Fruit fly (Drosophila melanogaster) whole organism, embryonic: ENCODE results near the gene CG3348.

Source experiments
- Atf-2 ChIP-seq: fragments of 200-800 bp; sonication (Bioruptor generic); optimal IDR thresholded peaks from 2 replicates; lab custom pipeline; 2016; ENCODE audit warnings: missing biosample characterization, missing genetic modification characterization
- BtbVII ChIP-seq: fragments of 200-800 bp; sonication (Bioruptor generic); optimal IDR thresholded peaks from 3 replicates; lab custom pipeline; 2017; ENCODE audit warnings: missing biosample characterization, mild to moderate bottlenecking, missing genetic modification characterization
- Bteb2 ChIP-seq: fragments of 200-800 bp; sonication (Bioruptor generic); optimal IDR thresholded peaks from 2 replicates; lab custom pipeline; 2016; ENCODE audit warnings: missing biosample characterization, missing genetic modification characterization
- CG10267 ChIP-seq: fragments of 200-800 bp; sonication (Bioruptor generic); optimal IDR thresholded peaks from 2 replicates; lab custom pipeline; 2018; ENCODE audit warnings: missing biosample characterization, mild to moderate bottlenecking, missing genetic modification characterization, moderate library complexity
- CG11085 ChIP-seq: fragments of 200-800 bp; sonication (Bioruptor generic); IDR thresholded peaks from 2 replicates; pipeline ENCODE4 v1.3.6; 2022; ENCODE audit warnings: missing biosample characterization, missing genetic modification characterization
- CG11093 ChIP-seq: fragments of 200-800 bp; sonication (Bioruptor generic); IDR thresholded peaks from 3 replicates; pipeline ENCODE4 v1.3.6; 2022; ENCODE audit warnings: missing biosample characterization, missing genetic modification characterization
- CG12071 ChIP-seq: fragments of 200-800 bp; sonication (Bioruptor generic); optimal IDR thresholded peaks from 3 replicates; lab custom pipeline; 2018; ENCODE audit warnings: missing biosample characterization, mild to moderate bottlenecking, missing genetic modification characterization
- CG12104 ChIP-seq: fragments of 200-800 bp; sonication (Bioruptor generic); optimal IDR thresholded peaks from 3 replicates; lab custom pipeline; 2016; ENCODE audit warnings: missing biosample characterization, missing genetic modification characterization
- CG14441 ChIP-seq: fragments of 200-800 bp; sonication (Bioruptor generic); IDR thresholded peaks from 2 replicates; pipeline ENCODE4 v1.3.6; 2022; ENCODE audit warnings: missing biosample characterization, missing genetic modification characterization
- CG1647 ChIP-seq: fragments of 200-800 bp; sonication (Bioruptor generic); optimal IDR thresholded peaks from 3 replicates; lab custom pipeline; 2016; ENCODE audit warnings: missing biosample characterization, missing genetic modification characterization
- CG17802 ChIP-seq: fragments of 200-800 bp; sonication (Bioruptor generic); optimal IDR thresholded peaks from 2 replicates; lab custom pipeline; 2018; ENCODE audit warnings: missing biosample characterization, mild to moderate bottlenecking, missing genetic modification characterization, moderate library complexity
- CG18619 ChIP-seq: fragments of 200-800 bp; sonication (Bioruptor generic); optimal IDR thresholded peaks from 3 replicates; lab custom pipeline; 2017; ENCODE audit warnings: missing biosample characterization, mild to moderate bottlenecking, missing genetic modification characterization
- CG2116 ChIP-seq: fragments of 200-800 bp; sonication (Bioruptor generic); optimal IDR thresholded peaks from 3 replicates; lab custom pipeline; 2018; ENCODE audit warnings: missing biosample characterization, mild to moderate bottlenecking, missing genetic modification characterization
- CG30403 ChIP-seq: fragments of 200-800 bp; sonication (Bioruptor generic); optimal IDR thresholded peaks from 3 replicates; lab custom pipeline; 2016; ENCODE audit warnings: missing biosample characterization, missing genetic modification characterization
- CG4282 ChIP-seq: fragments of 200-800 bp; sonication (Bioruptor generic); optimal IDR thresholded peaks from 2 replicates; lab custom pipeline; 2016; ENCODE audit warnings: missing biosample characterization, missing genetic modification characterization
- CG4424 ChIP-seq: fragments of 200-800 bp; sonication (Bioruptor generic); optimal IDR thresholded peaks from 3 replicates; lab custom pipeline; 2016; ENCODE audit warnings: missing biosample characterization, missing genetic modification characterization
- CG6813 ChIP-seq: fragments of 200-800 bp; sonication (Bioruptor generic); optimal IDR thresholded peaks from 2 replicates; lab custom pipeline; 2017; ENCODE audit warnings: missing biosample characterization, missing genetic modification characterization, mild to moderate bottlenecking, moderate library complexity, missing genetic modification reagents
- CG7839 ChIP-seq: fragments of 200-800 bp; sonication (Bioruptor generic); optimal IDR thresholded peaks from 3 replicates; lab custom pipeline; 2018; ENCODE audit warnings: missing biosample characterization, mild to moderate bottlenecking, missing genetic modification characterization, moderate library complexity
- CG7963 ChIP-seq: fragments of 200-800 bp; sonication (Bioruptor generic); IDR thresholded peaks from 3 replicates; pipeline ENCODE4 v1.3.6; 2022; ENCODE audit warnings: missing biosample characterization, missing genetic modification characterization; ENCODE audit not compliant: partially characterized antibody
- CG9609 ChIP-seq: fragments of 200-800 bp; sonication (Bioruptor generic); optimal IDR thresholded peaks from 3 replicates; lab custom pipeline; 2016; ENCODE audit warnings: missing biosample characterization, missing genetic modification characterization
- CTCF ChIP-seq: fragments of 200-800 bp; sonication (Bioruptor generic); optimal IDR thresholded peaks from 2 replicates; lab custom pipeline; 2017; ENCODE audit warnings: missing biosample characterization, mild to moderate bottlenecking, missing genetic modification characterization, moderate library complexity
- Camta ChIP-seq: fragments of 200-800 bp; sonication (Bioruptor generic); optimal IDR thresholded peaks from 2 replicates; lab custom pipeline; 2016; ENCODE audit warnings: missing biosample characterization, missing genetic modification characterization
- Dip2 ChIP-seq: fragments of 200-800 bp; sonication (Bioruptor generic); IDR thresholded peaks from 2 replicates; pipeline ENCODE4 v1.3.6; 2022; ENCODE audit warnings: missing biosample characterization, missing genetic modification characterization
- HLHmδ ChIP-seq: fragments of 200-800 bp; sonication (Bioruptor generic); optimal IDR thresholded peaks from 2 replicates; lab custom pipeline; 2018; ENCODE audit warnings: missing biosample characterization, mild to moderate bottlenecking, missing genetic modification characterization, moderate library complexity
- Lhr ChIP-seq: fragments of 200-800 bp; sonication (Bioruptor generic); optimal IDR thresholded peaks from 3 replicates; lab custom pipeline; 2017; ENCODE audit warnings: mild to moderate bottlenecking, missing biosample characterization, missing genetic modification reagents, missing genetic modification characterization
- Meics ChIP-seq: fragments of 200-800 bp; sonication (Bioruptor generic); optimal IDR thresholded peaks from 2 replicates; lab custom pipeline; 2017; ENCODE audit warnings: missing biosample characterization, mild to moderate bottlenecking, missing genetic modification characterization
- Rfx ChIP-seq: fragments of 200-800 bp; sonication (Bioruptor generic); IDR thresholded peaks from 2 replicates; pipeline ENCODE4 v1.3.6; 2022; ENCODE audit warnings: missing biosample characterization, missing genetic modification characterization
- Sox102F ChIP-seq: fragments of 200-800 bp; sonication (Bioruptor generic); optimal IDR thresholded peaks from 2 replicates; lab custom pipeline; 2018; ENCODE audit warnings: missing biosample characterization, mild to moderate bottlenecking, missing genetic modification characterization, moderate library complexity
- Sry-δ ChIP-seq: fragments of 200-800 bp; sonication (Bioruptor generic); optimal IDR thresholded peaks from 2 replicates; lab custom pipeline; 2016; ENCODE audit warnings: missing biosample characterization, missing genetic modification characterization
- Tbp ChIP-seq: fragments of >200 bp; optimal IDR thresholded peaks from 2 replicates; lab custom pipeline; 2018; ENCODE audit warnings: missing biosample characterization, missing genetic modification characterization
- Vsx1 ChIP-seq: fragments of 200-800 bp; sonication (Bioruptor generic); optimal IDR thresholded peaks from 2 replicates; lab custom pipeline; 2017; ENCODE audit warnings: missing biosample characterization, mild to moderate bottlenecking, missing genetic modification characterization, missing genetic modification reagents
- ab ChIP-seq: fragments of 200-800 bp; sonication (Bioruptor generic); optimal IDR thresholded peaks from 2 replicates; lab custom pipeline; 2016; ENCODE audit warnings: missing biosample characterization, missing genetic modification characterization
- abd-A ChIP-seq: fragments of 200-800 bp; sonication (Bioruptor generic); optimal IDR thresholded peaks from 3 replicates; lab custom pipeline; 2019; ENCODE audit warnings: missing biosample characterization, mild to moderate bottlenecking, missing genetic modification characterization, moderate library complexity
- cg ChIP-seq: fragments of 200-800 bp; sonication (Bioruptor generic); optimal IDR thresholded peaks from 3 replicates; lab custom pipeline; 2019; ENCODE audit warnings: missing biosample characterization, mild to moderate bottlenecking, missing genetic modification characterization, moderate library complexity
- corto ChIP-seq: fragments of 200-800 bp; sonication (Bioruptor generic); optimal IDR thresholded peaks from 2 replicates; lab custom pipeline; 2016; ENCODE audit warnings: missing biosample characterization, mild to moderate bottlenecking, missing genetic modification characterization, moderate library complexity
- ems ChIP-seq: fragments of 200-800 bp; sonication (Bioruptor generic); optimal IDR thresholded peaks from 3 replicates; lab custom pipeline; 2016; ENCODE audit warnings: missing biosample characterization, missing genetic modification characterization
- ftz-f1 ChIP-seq: fragments of 200-800 bp; sonication (Bioruptor generic); optimal IDR thresholded peaks from 2 replicates; lab custom pipeline; 2016; ENCODE audit warnings: missing biosample characterization, missing genetic modification characterization
- gro ChIP-seq: fragments of 200-800 bp; sonication (Bioruptor generic); optimal IDR thresholded peaks from 2 replicates; lab custom pipeline; 2016; ENCODE audit warnings: missing biosample characterization, missing genetic modification characterization
- jigr1 ChIP-seq: fragments of 200-800 bp; sonication (Bioruptor generic); IDR thresholded peaks from 3 replicates; pipeline ENCODE4 v1.3.6; 2022; ENCODE audit warnings: missing biosample characterization, missing genetic modification characterization
- maf-S ChIP-seq: fragments of 200-800 bp; sonication (Bioruptor generic); optimal IDR thresholded peaks from 2 replicates; lab custom pipeline; 2016; ENCODE audit warnings: missing biosample characterization, missing genetic modification characterization
- mam ChIP-seq: fragments of 200-800 bp; sonication (Bioruptor generic); optimal IDR thresholded peaks from 3 replicates; lab custom pipeline; 2016; ENCODE audit warnings: missing biosample characterization, missing genetic modification characterization
- oc ChIP-seq: fragments of 200-800 bp; sonication (Bioruptor generic); optimal IDR thresholded peaks from 2 replicates; lab custom pipeline; 2018; ENCODE audit warnings: missing biosample characterization, mild to moderate bottlenecking, missing genetic modification characterization, moderate library complexity
- pfk ChIP-seq: fragments of 200-800 bp; sonication (Bioruptor generic); optimal IDR thresholded peaks from 2 replicates; lab custom pipeline; 2018; ENCODE audit warnings: missing biosample characterization, mild to moderate bottlenecking, missing genetic modification characterization, moderate library complexity
- pho ChIP-seq: fragments of 200-800 bp; sonication (Bioruptor generic); optimal IDR thresholded peaks from 2 replicates; lab custom pipeline; 2016; ENCODE audit warnings: missing biosample characterization, missing genetic modification characterization
- sc ChIP-seq, 3 experiments: fragments of >200 bp in 2 of 3; fragments of 200-800 bp in 1 of 3; sonication (Bioruptor generic) in 1 of 3; optimal IDR thresholded peaks; 2 replicates in 2 of 3; 3 replicates in 1 of 3; lab custom pipeline; 2017; ENCODE audit warnings: mild to moderate bottlenecking in 1 of 3, missing biosample characterization in 1 of 3, missing genetic modification characterization in 1 of 3, missing genetic modification reagents in 1 of 3
- sens ChIP-seq: fragments of 200-800 bp; sonication (Bioruptor generic); peaks from one replicate; lab custom pipeline; 2016; ENCODE audit warnings: missing biosample characterization, missing genetic modification characterization
- sima ChIP-seq: fragments of 200-800 bp; sonication (Bioruptor generic); optimal IDR thresholded peaks from 2 replicates; lab custom pipeline; 2016; ENCODE audit warnings: missing biosample characterization, missing genetic modification characterization
- sqz ChIP-seq: fragments of 200-800 bp; sonication (Bioruptor generic); optimal IDR thresholded peaks from 3 replicates; lab custom pipeline; 2018; ENCODE audit warnings: missing biosample characterization, mild to moderate bottlenecking, missing genetic modification characterization
- toy ChIP-seq: fragments of 200-800 bp; sonication (Bioruptor generic); IDR thresholded peaks from 2 replicates; pipeline ENCODE4 v1.3.6; 2022; ENCODE audit warnings: missing biosample characterization, missing genetic modification characterization
- zf30C ChIP-seq: fragments of 200-800 bp; sonication (Bioruptor generic); optimal IDR thresholded peaks from 3 replicates; lab custom pipeline; 2018; ENCODE audit warnings: missing biosample characterization, mild to moderate bottlenecking, missing genetic modification characterization

The CG3348 gene

DNA sequence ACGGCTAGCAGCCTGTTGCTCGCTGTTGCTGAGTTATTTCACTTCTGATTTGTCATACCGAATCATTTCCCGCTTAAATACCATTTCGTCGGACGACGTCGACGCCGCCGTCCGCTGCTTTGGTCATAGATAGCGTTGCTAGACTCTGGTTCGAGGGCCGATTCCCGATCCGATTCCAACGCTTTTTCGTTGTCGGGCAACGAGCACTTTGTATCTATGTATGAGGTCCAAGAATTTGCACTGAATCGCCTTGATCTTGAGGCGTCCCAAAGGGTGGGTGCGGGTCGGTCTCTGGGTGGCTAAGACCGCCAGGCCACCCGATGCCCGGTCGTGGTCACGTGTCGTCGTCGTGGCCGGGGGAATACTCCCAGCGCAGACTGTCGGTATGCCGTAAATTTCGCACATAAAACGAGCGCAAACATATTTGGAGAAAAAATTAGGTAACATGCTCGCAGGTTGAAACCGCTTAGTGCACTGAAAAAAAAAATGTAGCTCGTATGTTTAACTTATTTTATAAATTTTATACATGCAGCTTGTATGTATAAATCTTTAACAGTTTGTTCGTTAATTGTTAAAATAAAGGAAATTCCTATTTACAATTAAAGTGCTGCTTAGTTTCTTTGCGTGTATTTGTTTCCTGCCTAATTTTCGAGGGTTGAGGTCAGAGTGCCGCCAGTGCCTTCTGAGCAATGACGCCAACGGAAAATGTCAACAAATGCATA lies at the start of gene CG3348 (continued):
- TF ChIP-seq HLHmδ (GFP tag; lab: Kevin White, UChicago) (no peak), zf30C (GFP tag; lab: Kevin White, UChicago) (peak; percentile 39), sqz (GFP tag; lab: Kevin White, UChicago) (no peak), corto (no peak), BtbVII (GFP tag; lab: Kevin White, UChicago) (peak; percentile 67), Lhr (GFP tag; lab: Kevin White, UChicago) (no peak), Bteb2 (GFP tag; lab: Kevin White, UChicago) (peak; percentile 53), Meics (GFP tag; lab: Kevin White, UChicago) (peak; percentile 86), Vsx1 (GFP tag; lab: Kevin White, UChicago) (no peak), CG1647 (peak; percentile 69), mam (GFP tag; lab: Kevin White, UChicago) (peak; percentile 79), Sry-δ (no peak), Rfx (GFP tag; lab: Robert Waterston, UW) (peak; percentile 87), CG11085 (peak; percentile 66), pfk (GFP tag; lab: Kevin White, UChicago) (no peak), sc (optimal IDR thresholded peaks at IDR 0.05; lab: Kevin White, UChicago) (no peak), sc (GFP tag; optimal IDR thresholded peaks at IDR 0.05; lab: Kevin White, UChicago) (peak; percentile 26), CG10267 (tag; lab: Kevin White, UChicago) (peak; percentile 53), CG30403 (peak; percentile 79), maf-S (GFP tag; lab: Kevin White, UChicago) (no peak), gro (GFP tag; lab: Kevin White, UChicago) (peak; percentile 53), ftz-f1 (peak; percentile 13), CG4424 (GFP tag; lab: Kevin White, UChicago) (peak; percentile 52), oc (no peak), CG7839 (tag; lab: Kevin White, UChicago) (peak; percentile 80), CG2116 (no peak), CTCF (no peak), Dip2 (GFP tag; lab: Robert Waterston, UW) (no peak), jigr1 (GFP tag; lab: Robert Waterston, UW) (no peak), CG4282 (GFP tag; lab: Kevin White, UChicago) (no peak), CG17802 (tag; lab: Kevin White, UChicago) (peak; percentile 2), CG18619 (peak; percentile 71), CG12071 (peak; percentile 62), CG9609 (peak; percentile 44), Camta (GFP tag; lab: Kevin White, UChicago) (peak; percentile 35), CG7963 (GFP tag; lab: Robert Waterston, UW) (no peak), pho (GFP tag; lab: Kevin White, UChicago) (peak; percentile 76), CG6813 (GFP tag; lab: Kevin White, UChicago) (no peak), sens (GFP tag; lab: Kevin White, UChicago) (peak; percentile 87), Atf-2 (GFP tag; lab: Kevin White, UChicago) (peak; percentile 38), sima (GFP tag; lab: Kevin White, UChicago) (no peak), abd-A (tag; lab: Kevin White, UChicago) (no peak), toy (GFP tag; lab: Robert Waterston, UW) (peak; percentile 62), ems (GFP tag; lab: Kevin White, UChicago) (peak; percentile 72), CG11093 (GFP tag; lab: Robert Waterston, UW) (no peak), Sox102F (GFP tag; lab: Kevin White, UChicago) (peak; percentile 73), cg (GFP tag; lab: Kevin White, UChicago) (no peak), CG12104 (GFP tag; lab: Kevin White, UChicago) (peak; percentile 77), CG14441 (peak; percentile 69), ab (GFP tag; lab: Kevin White, UChicago) (no peak), Tbp (no peak)
